Fruit fly (Drosophila melanogaster) whole organism, wandering third instar larva: ENCODE measurements around the gene CG13678.

Source experiments
- Abd-B ChIP-seq: fragments of >200 bp; optimal IDR thresholded peaks from 2 replicates; lab custom pipeline; 2017; ENCODE audit warnings: missing biosample characterization, missing genetic modification characterization
- GATAd ChIP-seq: sonication (Bioruptor generic); optimal IDR thresholded peaks from 2 replicates; lab custom pipeline; 2016; ENCODE audit warnings: missing biosample characterization, missing genetic modification characterization
- dmrt93B ChIP-seq: fragments of 200-800 bp; sonication (Bioruptor generic); optimal IDR thresholded peaks from 2 replicates; lab custom pipeline; 2018; ENCODE audit warnings: missing biosample characterization, mild to moderate bottlenecking, missing genetic modification characterization
- pan ChIP-seq: fragments of >200 bp; optimal IDR thresholded peaks from 2 replicates; lab custom pipeline; 2017
- rgr ChIP-seq: fragments of 200-800 bp; sonication (Bioruptor generic); optimal IDR thresholded peaks from 3 replicates; lab custom pipeline; 2016; ENCODE audit warnings: missing biosample characterization, mild to moderate bottlenecking, missing genetic modification characterization

DNA sequence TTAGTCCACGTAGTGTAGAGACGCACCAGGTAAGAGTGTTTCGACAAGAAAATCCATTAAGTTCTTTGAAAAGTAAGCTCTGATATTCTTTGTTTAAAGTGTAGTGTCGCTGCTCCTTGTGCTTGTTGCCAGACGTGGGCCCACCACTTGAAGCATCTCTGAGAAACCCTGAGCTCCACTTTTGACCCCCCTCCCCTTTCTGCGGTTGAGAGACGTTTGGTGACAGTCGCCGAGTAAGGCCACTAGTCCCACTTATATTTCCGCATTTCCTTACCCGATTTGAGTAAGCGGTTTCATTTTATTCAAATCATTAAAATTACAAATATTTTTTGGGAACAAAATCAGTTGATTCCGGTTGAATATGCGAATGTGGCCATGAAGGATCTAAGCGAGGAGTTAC, 10.4 kb upstream of the CG13678 start, which contains the start of gene CG8006:
- no peak for TF ChIP-seq rgr (GFP tag; lab: Kevin White, UChicago)
- no peak for TF ChIP-seq Abd-B (GFP tag; lab: Kevin White, UChicago)
- TF ChIP-seq GATAd = no peak
- TF ChIP-seq pan (lab: Kevin White, UChicago) = no peak
- no peak for TF ChIP-seq dmrt93B (GFP tag; lab: Kevin White, UChicago)
